Fruit fly (Drosophila melanogaster) whole organism, embryonic: ENCODE data around the gene bab1.

Experiments
- Ada2b ChIP-seq: fragments of 200-800 bp; sonication (Bioruptor generic); IDR thresholded peaks from 2 replicates; pipeline ENCODE4 v1.3.6; 2022; ENCODE audit warnings: missing biosample characterization, missing genetic modification characterization
- B-H1 ChIP-seq: fragments of 200-800 bp; sonication (Bioruptor generic); IDR thresholded peaks from 3 replicates; pipeline ENCODE4 v1.3.6; 2022; ENCODE audit warnings: missing biosample characterization, missing genetic modification characterization
- CG10959 ChIP-seq: fragments of 200-800 bp; sonication (Bioruptor generic); IDR thresholded peaks from 2 replicates; pipeline ENCODE4 v1.3.6; 2022; ENCODE audit warnings: missing biosample characterization, missing genetic modification characterization
- CG11456 ChIP-seq: fragments of 200-800 bp; sonication (Bioruptor generic); IDR thresholded peaks from 3 replicates; pipeline ENCODE4 v1.3.6; 2022; ENCODE audit warnings: missing biosample characterization, missing genetic modification characterization
- CG12104 ChIP-seq: fragments of 200-800 bp; sonication (Bioruptor generic); optimal IDR thresholded peaks from 3 replicates; lab custom pipeline; 2016; ENCODE audit warnings: missing biosample characterization, missing genetic modification characterization
- CG14050 ChIP-seq: fragments of 200-800 bp; sonication (Bioruptor generic); IDR thresholded peaks from 3 replicates; pipeline ENCODE4 v1.3.6; 2022; ENCODE audit warnings: missing biosample characterization, missing genetic modification characterization
- CG14441 ChIP-seq: fragments of 200-800 bp; sonication (Bioruptor generic); IDR thresholded peaks from 2 replicates; pipeline ENCODE4 v1.3.6; 2022; ENCODE audit warnings: missing biosample characterization, missing genetic modification characterization
- CG15073 ChIP-seq: fragments of 200-800 bp; sonication (Bioruptor generic); optimal IDR thresholded peaks from 2 replicates; lab custom pipeline; 2016; ENCODE audit warnings: missing biosample characterization, missing genetic modification characterization
- CG1529 ChIP-seq: fragments of 200-800 bp; sonication (Bioruptor generic); optimal IDR thresholded peaks from 3 replicates; lab custom pipeline; 2018; ENCODE audit warnings: missing biosample characterization, missing genetic modification characterization
- CG15601 ChIP-seq: fragments of 200-800 bp; sonication (Bioruptor generic); optimal IDR thresholded peaks from 3 replicates; lab custom pipeline; 2019; ENCODE audit warnings: missing biosample characterization, mild to moderate bottlenecking, missing genetic modification characterization, moderate library complexity
- CG1602 ChIP-seq: fragments of 200-800 bp; sonication (Bioruptor generic); optimal IDR thresholded peaks from 3 replicates; lab custom pipeline; 2016; ENCODE audit warnings: missing biosample characterization, missing genetic modification characterization
- CG17361 ChIP-seq: fragments of 200-800 bp; sonication (Bioruptor generic); IDR thresholded peaks from 3 replicates; pipeline ENCODE4 v1.3.6; 2022; ENCODE audit warnings: missing biosample characterization, missing genetic modification characterization
- CG18476 ChIP-seq: fragments of 200-800 bp; sonication (Bioruptor generic); optimal IDR thresholded peaks from 2 replicates; lab custom pipeline; 2016; ENCODE audit warnings: missing biosample characterization, mild to moderate bottlenecking, missing genetic modification characterization
- CG30020 ChIP-seq: fragments of 200-800 bp; optimal IDR thresholded peaks from 2 replicates; lab custom pipeline; 2019; ENCODE audit warnings: missing biosample characterization, mild to moderate bottlenecking, missing genetic modification characterization, moderate library complexity
- CG33213 ChIP-seq: fragments of 200-800 bp; sonication (Bioruptor generic); optimal IDR thresholded peaks from 3 replicates; lab custom pipeline; 2016; ENCODE audit warnings: missing biosample characterization, missing genetic modification characterization
- CG3407 ChIP-seq: fragments of 200-800 bp; sonication (Bioruptor generic); optimal IDR thresholded peaks from 2 replicates; lab custom pipeline; 2018; ENCODE audit warnings: missing biosample characterization, mild to moderate bottlenecking, missing genetic modification characterization
- CG4328 ChIP-seq: fragments of 200-800 bp; sonication (Bioruptor generic); optimal IDR thresholded peaks from 3 replicates; lab custom pipeline; 2017; ENCODE audit warnings: missing biosample characterization, missing genetic modification reagents, missing genetic modification characterization
- CG4404 ChIP-seq: fragments of 200-800 bp; sonication (Bioruptor generic); IDR thresholded peaks from 2 replicates; pipeline ENCODE4 v1.3.6; 2022; ENCODE audit warnings: missing biosample characterization, missing genetic modification characterization
- CG6683 ChIP-seq: fragments of 200-800 bp; sonication (Bioruptor generic); optimal IDR thresholded peaks from 2 replicates; lab custom pipeline; 2017; ENCODE audit warnings: missing biosample characterization, mild to moderate bottlenecking, missing genetic modification characterization, missing genetic modification reagents
- CG8388 ChIP-seq: fragments of 200-800 bp; sonication (Bioruptor generic); optimal IDR thresholded peaks from 2 replicates; lab custom pipeline; 2019; ENCODE audit warnings: missing biosample characterization, mild to moderate bottlenecking, missing genetic modification characterization, moderate library complexity
- D19B ChIP-seq: fragments of 200-800 bp; sonication (Bioruptor generic); optimal IDR thresholded peaks from 2 replicates; lab custom pipeline; 2017; ENCODE audit warnings: missing biosample characterization, mild to moderate bottlenecking, missing genetic modification characterization
- Drgx ChIP-seq: fragments of 200-800 bp; sonication (Bioruptor generic); IDR thresholded peaks from 2 replicates; pipeline ENCODE4 v1.3.6; 2022; ENCODE audit warnings: missing biosample characterization, missing genetic modification characterization
- Hr39 ChIP-seq: fragments of >200 bp; optimal IDR thresholded peaks from 2 replicates; lab custom pipeline; 2017
- Meics ChIP-seq: fragments of 200-800 bp; sonication (Bioruptor generic); optimal IDR thresholded peaks from 2 replicates; lab custom pipeline; 2017; ENCODE audit warnings: missing biosample characterization, mild to moderate bottlenecking, missing genetic modification characterization
- NC2α ChIP-seq: fragments of 200-800 bp; sonication (Bioruptor generic); optimal IDR thresholded peaks from 2 replicates; lab custom pipeline; 2016; ENCODE audit warnings: missing biosample characterization, missing genetic modification characterization
- PHDP ChIP-seq: fragments of 200-800 bp; sonication (Bioruptor generic); optimal IDR thresholded peaks from 3 replicates; lab custom pipeline; 2018; ENCODE audit warnings: missing biosample characterization, mild to moderate bottlenecking, missing genetic modification characterization, moderate library complexity
- Rfx ChIP-seq: fragments of 200-800 bp; sonication (Bioruptor generic); IDR thresholded peaks from 2 replicates; pipeline ENCODE4 v1.3.6; 2022; ENCODE audit warnings: missing biosample characterization, missing genetic modification characterization
- Sox102F ChIP-seq: fragments of 200-800 bp; sonication (Bioruptor generic); optimal IDR thresholded peaks from 2 replicates; lab custom pipeline; 2018; ENCODE audit warnings: missing biosample characterization, mild to moderate bottlenecking, missing genetic modification characterization, moderate library complexity
- Tbp ChIP-seq: fragments of >200 bp; optimal IDR thresholded peaks from 2 replicates; lab custom pipeline; 2018; ENCODE audit warnings: missing biosample characterization, missing genetic modification characterization
- ab ChIP-seq: fragments of 200-800 bp; sonication (Bioruptor generic); optimal IDR thresholded peaks from 2 replicates; lab custom pipeline; 2016; ENCODE audit warnings: missing biosample characterization, missing genetic modification characterization
- aop ChIP-seq: fragments of 200-800 bp; sonication (Bioruptor generic); IDR thresholded peaks from 2 replicates; pipeline ENCODE4 v1.3.6; 2022; ENCODE audit warnings: missing biosample characterization, missing genetic modification characterization
- ato ChIP-seq: fragments of 200-800 bp; sonication (Bioruptor generic); IDR thresholded peaks from 2 replicates; pipeline ENCODE4 v1.3.6; 2022; ENCODE audit warnings: missing biosample characterization, missing genetic modification characterization; ENCODE audit not compliant: partially characterized antibody
- bowl ChIP-seq: fragments of 200-800 bp; sonication (Bioruptor generic); IDR thresholded peaks from 2 replicates; pipeline ENCODE4 v1.3.6; 2022; ENCODE audit warnings: missing biosample characterization, missing genetic modification characterization
- bsh ChIP-seq, 2 experiments: fragments of 200-800 bp; sonication (Bioruptor generic); optimal IDR thresholded peaks; 2 replicates each; lab custom pipeline; 2017 to 2018; ENCODE audit warnings: mild to moderate bottlenecking in 2 of 2, missing biosample characterization in 2 of 2, missing genetic modification characterization in 2 of 2, moderate library complexity in 1 of 2
- fd3F ChIP-seq: fragments of 200-800 bp; sonication (Bioruptor generic); optimal IDR thresholded peaks from 2 replicates; lab custom pipeline; 2018; ENCODE audit warnings: missing biosample characterization, mild to moderate bottlenecking, missing genetic modification characterization, moderate library complexity
- gfzf ChIP-seq: fragments of 200-800 bp; sonication (Bioruptor generic); optimal IDR thresholded peaks from 2 replicates; lab custom pipeline; 2016; ENCODE audit warnings: missing biosample characterization, mild to moderate bottlenecking, missing genetic modification characterization, moderate library complexity
- gt ChIP-seq: fragments of 200-800 bp; sonication (Bioruptor generic); IDR thresholded peaks from 2 replicates; pipeline ENCODE4 v1.3.6; 2022; ENCODE audit warnings: missing biosample characterization, missing genetic modification characterization
- kni ChIP-seq: fragments of 200-800 bp; sonication (Bioruptor generic); optimal IDR thresholded peaks from 3 replicates; lab custom pipeline; 2017; ENCODE audit warnings: mild to moderate bottlenecking, missing biosample characterization, missing genetic modification reagents, missing genetic modification characterization
- mld ChIP-seq: fragments of 200-800 bp; sonication (Bioruptor generic); IDR thresholded peaks from 3 replicates; pipeline ENCODE4 v1.3.6; 2022; ENCODE audit warnings: missing biosample characterization, missing genetic modification characterization; ENCODE audit not compliant: partially characterized antibody
- nmo ChIP-seq: fragments of 200-800 bp; sonication (Bioruptor generic); optimal IDR thresholded peaks from 2 replicates; lab custom pipeline; 2018; ENCODE audit warnings: missing biosample characterization, mild to moderate bottlenecking, missing genetic modification characterization, moderate library complexity
- otp ChIP-seq: fragments of 200-800 bp; sonication (Bioruptor generic); IDR thresholded peaks from 3 replicates; pipeline ENCODE4, ENCODE4 v1.3.6; 2022; ENCODE audit warnings: missing biosample characterization, missing genetic modification characterization
- p53 ChIP-seq: fragments of 200-800 bp; sonication (Bioruptor generic); optimal IDR thresholded peaks from 2 replicates; lab custom pipeline; 2016; ENCODE audit warnings: missing biosample characterization, missing genetic modification characterization
- pan ChIP-seq, 4 experiments: fragments of >200 bp in 3 of 4; fragments of 200-800 bp in 1 of 4; sonication (Bioruptor generic) in 1 of 4; optimal IDR thresholded peaks in 3 of 4; IDR thresholded peaks in 1 of 4; 2 replicates each; pipeline versions ENCODE4 v1.3.6 to Lab custom; 2017 to 2022; ENCODE audit warnings: missing biosample characterization in 2 of 4, missing genetic modification characterization in 2 of 4, mixed read lengths in 1 of 4
- schlank ChIP-seq: fragments of 200-800 bp; sonication (Bioruptor generic); optimal IDR thresholded peaks from 2 replicates; lab custom pipeline; 2018; ENCODE audit warnings: missing biosample characterization, mild to moderate bottlenecking, missing genetic modification characterization
- sob ChIP-seq: fragments of 200-800 bp; sonication (Bioruptor generic); IDR thresholded peaks from 2 replicates; pipeline ENCODE4 v1.3.6; 2022; ENCODE audit warnings: missing biosample characterization, missing genetic modification characterization
- sr ChIP-seq: fragments of 200-800 bp; sonication (Bioruptor generic); IDR thresholded peaks from 3 replicates; pipeline ENCODE4 v1.3.6; 2022; ENCODE audit warnings: missing biosample characterization, missing genetic modification characterization
- tna ChIP-seq: fragments of 200-800 bp; sonication (Bioruptor generic); IDR thresholded peaks from 2 replicates; pipeline ENCODE4 v1.3.6; 2022; ENCODE audit warnings: missing biosample characterization, missing genetic modification characterization; ENCODE audit not compliant: partially characterized antibody
- trh ChIP-seq: fragments of 200-800 bp; sonication (Bioruptor generic); optimal IDR thresholded peaks from 2 replicates; lab custom pipeline; 2016; ENCODE audit warnings: missing biosample characterization, missing genetic modification characterization
- ttk ChIP-seq: fragments of 200-800 bp; sonication (Bioruptor generic); IDR thresholded peaks from 2 replicates; pipeline ENCODE4 v2.1.2; 2022; ENCODE audit warnings: missing biosample characterization, missing genetic modification characterization
- twi ChIP-seq: fragments of 200-800 bp; optimal IDR thresholded peaks from 2 replicates; lab custom pipeline; 2019; ENCODE audit warnings: missing biosample characterization, mild to moderate bottlenecking, missing genetic modification characterization, moderate library complexity
- zf30C ChIP-seq: fragments of 200-800 bp; sonication (Bioruptor generic); optimal IDR thresholded peaks from 3 replicates; lab custom pipeline; 2018; ENCODE audit warnings: missing biosample characterization, mild to moderate bottlenecking, missing genetic modification characterization

The bab1 gene

DNA sequence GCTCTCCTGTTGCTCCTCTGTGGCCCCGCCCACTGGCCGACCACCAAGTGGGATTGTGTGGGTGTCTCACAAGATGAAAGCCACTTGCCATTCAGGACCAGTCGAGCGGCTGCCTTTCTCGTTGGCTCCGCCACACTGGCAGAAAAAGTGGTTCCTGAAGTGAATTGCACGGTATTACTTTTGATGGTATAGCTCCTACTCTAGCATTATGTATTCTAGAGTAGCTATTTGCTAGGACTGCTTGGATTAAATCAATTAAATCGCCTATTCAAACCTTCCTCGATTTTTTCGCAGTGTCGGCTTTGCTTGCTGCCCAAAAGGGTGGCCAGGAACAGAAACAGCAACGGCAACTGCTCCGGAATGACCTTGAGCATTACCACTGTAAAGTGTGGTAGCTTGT lies 38.5 kb upstream of the bab1 start (continued):
- TF ChIP-seq CG6683 (GFP tag; lab: Kevin White, UChicago) (no peak), sob (GFP tag; lab: Robert Waterston, UW) (peak; percentile 46; the same call in 1 of the 2 replicates), CG30020 (tag; lab: Kevin White, UChicago) (no peak), CG1602 (GFP tag; lab: Kevin White, UChicago) (no peak), bowl (no peak), tna (no peak), bsh (GFP tag; optimal IDR thresholded peaks at IDR 0.05; lab: Kevin White, UChicago) (no peak), nmo (GFP tag; lab: Kevin White, UChicago) (no peak), CG8388 (GFP tag; lab: Kevin White, UChicago) (no peak), NC2α (GFP tag; lab: Kevin White, UChicago) (no peak), sr (GFP tag; lab: Robert Waterston, UW) (no peak), CG11456 (GFP tag; lab: Robert Waterston, UW) (peak; percentile 67; the same call in 2 of the 3 replicates), schlank (no peak), ato (GFP tag; lab: Robert Waterston, UW) (no peak), PHDP (no peak), zf30C (GFP tag; lab: Kevin White, UChicago) (no peak), CG33213 (GFP tag; lab: Kevin White, UChicago) (no peak), CG15601 (tag; lab: Kevin White, UChicago) (no peak), aop (GFP tag; lab: Robert Waterston, UW) (no peak), Meics (GFP tag; lab: Kevin White, UChicago) (peak; percentile 72), B-H1 (no peak; the same call in 2 of the 3 replicates), CG4328 (no peak), Hr39 (lab: Kevin White, UChicago) (no peak), CG15073 (GFP tag; lab: Kevin White, UChicago) (no peak), twi (tag; lab: Kevin White, UChicago) (no peak), p53 (GFP tag; lab: Kevin White, UChicago) (no peak), Tbp (GFP tag; lab: Kevin White, UChicago) (no peak), pan (optimal IDR thresholded peaks at IDR 0.05; lab: Kevin White, UChicago) (no peak), pan (GFP tag; optimal IDR thresholded peaks at IDR 0.05 in 1 of 2, IDR thresholded peaks at IDR 0.05 in 1 of 2) (peak in 1 of 2 experiments; percentile 62), Drgx (GFP tag; lab: Robert Waterston, UW) (peak; percentile 33; the same call in 1 of the 2 replicates), otp (GFP tag; lab: Robert Waterston, UW) (no peak), CG14050 (GFP tag; lab: Robert Waterston, UW) (no peak), gt (GFP tag; lab: Robert Waterston, UW) (no peak), CG18476 (GFP tag; lab: Kevin White, UChicago) (no peak), CG3407 (GFP tag; lab: Kevin White, UChicago) (no peak), CG4404 (GFP tag; lab: Robert Waterston, UW) (0 out of 2 replicates have a peak, but pooled peaks have one; percentile 40), CG10959 (GFP tag; lab: Robert Waterston, UW) (0 out of 2 replicates have a peak, but pooled peaks have one; percentile 9), fd3F (GFP tag; lab: Kevin White, UChicago) (no peak), ttk (GFP tag; lab: Robert Waterston, UW) (peak; percentile 27; the same call in 1 of the 2 replicates), Ada2b (GFP tag; lab: Robert Waterston, UW) (peak; percentile 41; the same call in 1 of the 2 replicates), CG1529 (no peak), mld (no peak), trh (GFP tag; lab: Kevin White, UChicago) (no peak), gfzf (GFP tag; lab: Kevin White, UChicago) (no peak), ab (GFP tag; lab: Kevin White, UChicago) (no peak), CG12104 (GFP tag; lab: Kevin White, UChicago) (no peak), Sox102F (GFP tag; lab: Kevin White, UChicago) (no peak), CG17361 (no peak), kni (GFP tag; lab: Kevin White, UChicago) (no peak), CG14441 (peak; percentile 64), Rfx (GFP tag; lab: Robert Waterston, UW) (peak; percentile 76), D19B (GFP tag; lab: Kevin White, UChicago) (peak; percentile 65)
